Worm (Caenorhabditis elegans): ENCODE results near the gene F55A11.11.

- TF ChIP-seq him-1 (tag; optimal IDR thresholded peaks at IDR 0.05) = no peak
- no peak for TF ChIP-seq W03F9.2 (tag; optimal IDR thresholded peaks at IDR 0.05)
Observed at ce11 chrV:11757358-11757757, 25.6 kb upstream of the F55A11.11 start, which contains the start of gene smoc-1.
